Worm (Caenorhabditis elegans) whole organism, L4 larva: ENCODE results near the gene srsx-14.

Source experiments
- F26F4.8 ChIP-seq: fragments of 200-800 bp; sonication (Bioruptor generic); conservative IDR thresholded peaks from 2 replicates; pipeline ENCODE4 v1.3.6; 2022; ENCODE audit warnings: missing genetic modification characterization, missing compliant biosample characterization
- F37D6.2 ChIP-seq: sonication (generic microtip); optimal IDR thresholded peaks from 2 replicates; lab custom pipeline; 2016; ENCODE audit warnings: mild to moderate bottlenecking, missing genetic modification characterization, missing compliant biosample characterization
- F44E2.7 ChIP-seq: fragments of 200-800 bp; sonication (Bioruptor generic); IDR thresholded peaks from 2 replicates; pipeline ENCODE4 v2.1.2; 2022; ENCODE audit warnings: missing genetic modification characterization, missing compliant biosample characterization
- R02D3.7 ChIP-seq: fragments of 150-350 bp; sonication (generic microtip); optimal IDR thresholded peaks from 3 replicates; lab custom pipeline; 2014; ENCODE audit warnings: missing biosample characterization, missing genetic modification characterization
- Y48G9A.11 ChIP-seq: fragments of 200-800 bp; sonication (Bioruptor generic); IDR thresholded peaks from 2 replicates; pipeline ENCODE4 v1.3.6; 2022; ENCODE audit warnings: missing genetic modification reagents, missing genetic modification characterization, missing compliant biosample characterization
- Y5F2A.4 ChIP-seq: fragments of 200-800 bp; sonication (Bioruptor generic); optimal IDR thresholded peaks from 2 replicates; lab custom pipeline; 2018; ENCODE audit warnings: mild to moderate bottlenecking, missing genetic modification characterization, missing compliant biosample characterization
- aha-1 ChIP-seq: fragments of 150-350 bp; peaks from one replicate; lab custom pipeline; 2014; ENCODE audit warnings: missing biosample characterization, missing genetic modification characterization
- arid-1 ChIP-seq: fragments of 200-800 bp; sonication (Bioruptor generic); conservative IDR thresholded peaks from 2 replicates; pipeline ENCODE4 v1.3.6; 2022; ENCODE audit warnings: missing genetic modification reagents, missing genetic modification characterization, missing compliant biosample characterization
- attf-4 ChIP-seq: sonication (generic microtip); optimal IDR thresholded peaks from 3 replicates; lab custom pipeline; 2017; ENCODE audit warnings: missing biosample characterization, missing genetic modification characterization
- ceh-62 ChIP-seq: sonication (generic microtip); optimal IDR thresholded peaks from 2 replicates; lab custom pipeline; 2017; ENCODE audit warnings: missing biosample characterization, missing genetic modification characterization
- ceh-82 ChIP-seq: sonication (generic microtip); optimal IDR thresholded peaks from 2 replicates; lab custom pipeline; 2017; ENCODE audit warnings: missing biosample characterization, missing genetic modification characterization
- ces-1 ChIP-seq: fragments of 150-350 bp; sonication (generic microtip); optimal IDR thresholded peaks from 4 replicates; lab custom pipeline; 2014; ENCODE audit warnings: missing biosample characterization, missing genetic modification reagents, missing genetic modification characterization
- cey-2 ChIP-seq: sonication (generic microtip); optimal IDR thresholded peaks from 3 replicates; lab custom pipeline; 2017; ENCODE audit warnings: missing genetic modification characterization, mild to moderate bottlenecking, missing compliant biosample characterization, antibody characterized with exemption, borderline replicate concordance; ENCODE audit not compliant: insufficient read depth
- ctbp-1 ChIP-seq: fragments of 200-800 bp; sonication (Bioruptor generic); IDR thresholded peaks from 2 replicates; pipeline ENCODE4 v1.3.6; 2022; ENCODE audit warnings: missing genetic modification reagents, missing genetic modification characterization, missing compliant biosample characterization
- daf-19 ChIP-seq: fragments of 200-800 bp; sonication (Bioruptor generic); conservative IDR thresholded peaks from 2 replicates; pipeline ENCODE4 v1.3.6; 2022; ENCODE audit warnings: missing genetic modification characterization, missing compliant biosample characterization
- daf-8 ChIP-seq: fragments of 200-800 bp; sonication (Bioruptor generic); IDR thresholded peaks from 2 replicates; pipeline ENCODE4 v1.3.6; 2022; ENCODE audit warnings: missing genetic modification characterization, missing compliant biosample characterization
- egl-27 ChIP-seq: sonication (generic microtip); optimal IDR thresholded peaks from 3 replicates; lab custom pipeline; 2017; ENCODE audit warnings: missing biosample characterization, missing genetic modification reagents, missing genetic modification characterization
- fkh-10 ChIP-seq: fragments of 150-350 bp; optimal IDR thresholded peaks from 2 replicates; lab custom pipeline; 2014; ENCODE audit warnings: missing biosample characterization, missing genetic modification reagents, missing genetic modification characterization
- hif-1 ChIP-seq, 2 experiments: sonication (generic microtip); optimal IDR thresholded peaks; 2 replicates each; lab custom pipeline; 2016 to 2017; ENCODE audit warnings: missing compliant biosample characterization in 2 of 2, missing genetic modification characterization in 2 of 2, missing genetic modification reagents in 2 of 2, missing genotype in 2 of 2, mild to moderate bottlenecking in 1 of 2
- hlh-30 ChIP-seq: sonication (generic microtip); optimal IDR thresholded peaks from 2 replicates; lab custom pipeline; 2017; ENCODE audit warnings: antibody characterized with exemption, mild to moderate bottlenecking, missing genetic modification characterization, missing compliant biosample characterization; ENCODE audit not compliant: insufficient read depth
- hmg-1.1 ChIP-seq: fragments of 200-800 bp; sonication (Bioruptor generic); IDR thresholded peaks from 2 replicates; pipeline ENCODE4 v1.3.6; 2022; ENCODE audit warnings: missing genetic modification reagents, missing genetic modification characterization, missing compliant biosample characterization
- lin-13 ChIP-seq: fragments of 150-350 bp; optimal IDR thresholded peaks from 2 replicates; lab custom pipeline; 2014; ENCODE audit warnings: missing biosample characterization, missing genetic modification reagents, missing genetic modification characterization
- mes-2 ChIP-seq: sonication (generic microtip); optimal IDR thresholded peaks from 2 replicates; lab custom pipeline; 2016; ENCODE audit warnings: missing genotype, mild to moderate bottlenecking, missing genetic modification characterization, missing compliant biosample characterization; ENCODE audit not compliant: poor library complexity, severe bottlenecking
- mxl-3 ChIP-seq: fragments of 200-800 bp; sonication (Bioruptor generic); optimal IDR thresholded peaks from 2 replicates; lab custom pipeline; 2018; ENCODE audit warnings: mild to moderate bottlenecking, missing genetic modification characterization, missing compliant biosample characterization
- nhr-102 ChIP-seq: sonication (generic microtip); optimal IDR thresholded peaks from 2 replicates; lab custom pipeline; 2016; ENCODE audit warnings: mild to moderate bottlenecking, missing genetic modification characterization, moderate library complexity, missing compliant biosample characterization
- nhr-111 ChIP-seq: fragments of 200-800 bp; sonication (Bioruptor generic); optimal IDR thresholded peaks from 2 replicates; lab custom pipeline; 2018; ENCODE audit warnings: mild to moderate bottlenecking, missing genetic modification characterization, missing compliant biosample characterization
- nhr-237 ChIP-seq: sonication (generic microtip); optimal IDR thresholded peaks from 2 replicates; lab custom pipeline; 2017; ENCODE audit warnings: missing biosample characterization, missing genetic modification characterization
- nhr-28 ChIP-seq: fragments of 150-350 bp; optimal IDR thresholded peaks from 2 replicates; lab custom pipeline; 2014; ENCODE audit warnings: missing biosample characterization, missing genetic modification characterization
- nhr-41 ChIP-seq: fragments of 200-800 bp; sonication (Bioruptor generic); IDR thresholded peaks from 2 replicates; pipeline ENCODE4 v1.3.6; 2022; ENCODE audit warnings: missing genetic modification reagents, missing genetic modification characterization, missing compliant biosample characterization
- nhr-42 ChIP-seq: fragments of 200-800 bp; sonication (Bioruptor generic); IDR thresholded peaks from 2 replicates; pipeline ENCODE4 v1.3.6; 2022; ENCODE audit warnings: missing genetic modification characterization, missing compliant biosample characterization
- nhr-76 ChIP-seq: fragments of 150-350 bp; optimal IDR thresholded peaks from 2 replicates; lab custom pipeline; 2014; ENCODE audit warnings: missing biosample characterization, missing genetic modification characterization
- pha-4 ChIP-seq, 2 experiments: fragments of 150-350 bp in 1 of 2; fragments of 200-800 bp in 1 of 2; sonication (Bioruptor generic) in 1 of 2; IDR thresholded peaks in 1 of 2; optimal IDR thresholded peaks in 1 of 2; 2 replicates each; pipeline versions ENCODE4 v1.3.6 to Lab custom; 2014 to 2022; ENCODE audit warnings: missing genetic modification characterization in 2 of 2, missing genetic modification reagents in 2 of 2, missing biosample characterization in 1 of 2, missing compliant biosample characterization in 1 of 2
- sdz-12 ChIP-seq: fragments of 200-800 bp; sonication (Bioruptor generic); optimal IDR thresholded peaks from 2 replicates; lab custom pipeline; 2018; ENCODE audit warnings: mild to moderate bottlenecking, missing genetic modification characterization, missing compliant biosample characterization
- set-16 ChIP-seq: fragments of 200-800 bp; sonication (Bioruptor generic); IDR thresholded peaks from 2 replicates; pipeline ENCODE4 v1.3.6; 2022; ENCODE audit warnings: missing genetic modification reagents, missing genetic modification characterization, missing compliant biosample characterization
- snpc-1.2 ChIP-seq: fragments of 200-800 bp; sonication (Bioruptor generic); IDR thresholded peaks from 2 replicates; pipeline ENCODE4 v1.3.6; 2022; ENCODE audit warnings: missing genetic modification reagents, missing genetic modification characterization, missing compliant biosample characterization
- spr-1 ChIP-seq: sonication (generic microtip); optimal IDR thresholded peaks from 2 replicates; lab custom pipeline; 2016; ENCODE audit warnings: mild to moderate bottlenecking, missing genetic modification characterization, missing compliant biosample characterization
- spr-3 ChIP-seq: fragments of 200-800 bp; sonication (Bioruptor generic); optimal IDR thresholded peaks from 2 replicates; lab custom pipeline; 2018; ENCODE audit warnings: mild to moderate bottlenecking, missing genetic modification characterization, missing compliant biosample characterization
- tag-97 ChIP-seq: fragments of 200-800 bp; sonication (Bioruptor generic); IDR thresholded peaks from 2 replicates; pipeline ENCODE4 v1.3.6; 2022; ENCODE audit warnings: missing genetic modification characterization, missing compliant biosample characterization
- tra-1 ChIP-seq: fragments of 200-800 bp; sonication (Bioruptor generic); IDR thresholded peaks from 2 replicates; pipeline ENCODE4 v1.3.6; 2022; ENCODE audit warnings: missing genetic modification reagents, missing genetic modification characterization, missing compliant biosample characterization
- unc-130 ChIP-seq: sonication (generic microtip); optimal IDR thresholded peaks from 2 replicates; lab custom pipeline; 2016; ENCODE audit warnings: missing genetic modification reagents, missing genetic modification characterization, missing compliant biosample characterization
- unc-39 ChIP-seq: sonication (generic microtip); optimal IDR thresholded peaks from 2 replicates; lab custom pipeline; 2017; ENCODE audit warnings: missing biosample characterization, missing genetic modification characterization
- unc-62 ChIP-seq, 3 experiments: fragments of 150-350 bp in 1 of 3; sonication (generic microtip); optimal IDR thresholded peaks in 2 of 3; peaks in 1 of 3; 1 replicate in 1 of 3; 2 replicates in 2 of 3; lab custom pipeline; 2014 to 2017; ENCODE audit warnings: missing biosample characterization in 3 of 3, missing genetic modification characterization in 3 of 3, missing genetic modification reagents in 3 of 3, missing genotype in 1 of 3
- vab-7 ChIP-seq: fragments of 200-800 bp; sonication (Bioruptor generic); IDR thresholded peaks from 2 replicates; pipeline ENCODE4 v1.3.6; 2022; ENCODE audit warnings: missing genetic modification reagents, missing genetic modification characterization, missing compliant biosample characterization
- zfp-2 ChIP-seq: sonication (generic microtip); optimal IDR thresholded peaks from 2 replicates; lab custom pipeline; 2016; ENCODE audit warnings: mild to moderate bottlenecking, missing genetic modification characterization, missing compliant biosample characterization
- ztf-11 ChIP-seq: fragments of 150-350 bp; optimal IDR thresholded peaks from 2 replicates; lab custom pipeline; 2014; ENCODE audit warnings: missing biosample characterization, missing genetic modification characterization

The srsx-14 gene

ce11 chrIV:5598515-5599132, 28.3 kb downstream of the srsx-14 start (continued):
- TF ChIP-seq Y48G9A.11 = no peak
- no peak for TF ChIP-seq aha-1 (tag; lab: Kevin White, UChicago)
- no peak for TF ChIP-seq Y5F2A.4 (GFP tag; lab: Kevin White, UChicago)
- TF ChIP-seq attf-4 (tag; lab: Kevin White, UChicago) = no peak
- TF ChIP-seq hif-1 (tag; optimal IDR thresholded peaks at IDR 0.05; lab: Kevin White, UChicago) = peak in 1 of 2 experiments; percentile 0
- no peak for TF ChIP-seq ceh-82 (tag; lab: Kevin White, UChicago)
- no peak for TF ChIP-seq spr-1 (tag; lab: Kevin White, UChicago)
- no peak for TF ChIP-seq tag-97 (GFP tag; lab: Robert Waterston, UW)
- no peak for TF ChIP-seq egl-27
- no peak for TF ChIP-seq R02D3.7 (tag; lab: Kevin White, UChicago)
- no peak for TF ChIP-seq ces-1
- TF ChIP-seq vab-7 (GFP tag; lab: Robert Waterston, UW) = no peak
- TF ChIP-seq nhr-28 (tag; lab: Kevin White, UChicago) = peak; percentile 71
- TF ChIP-seq tra-1 = no peak

ce11 chrIV:5595567-5595966, 31.4 kb downstream of the srsx-14 start:
- TF ChIP-seq ctbp-1 (GFP tag; lab: Robert Waterston, UW) = no peak
- no peak for TF ChIP-seq nhr-76 (tag; lab: Kevin White, UChicago)
- peak; percentile 23 for TF ChIP-seq hlh-30 (tag; lab: Kevin White, UChicago)
- TF ChIP-seq, all 104 proteins: peak for 1

ce11 chrIV:5593804-5594214, 33.1 kb downstream of the srsx-14 start:
- TF ChIP-seq zfp-2 (tag; lab: Kevin White, UChicago) (no peak), ceh-62 (tag; lab: Kevin White, UChicago) (no peak), nhr-237 (tag; lab: Kevin White, UChicago) (no peak), spr-3 (GFP tag; lab: Kevin White, UChicago) (no peak), unc-39 (no peak), fkh-10 (GFP tag; lab: Kevin White, UChicago) (no peak), ztf-11 (no peak), nhr-28 (tag; lab: Kevin White, UChicago) (peak; percentile 62), F44E2.7 (GFP tag; lab: Robert Waterston, UW) (no peak), tag-97 (GFP tag; lab: Robert Waterston, UW) (no peak), daf-8 (GFP tag; lab: Robert Waterston, UW) (no peak), F26F4.8 (GFP tag; lab: Robert Waterston, UW) (no peak), nhr-111 (GFP tag; lab: Kevin White, UChicago) (no peak), nhr-42 (GFP tag; lab: Robert Waterston, UW) (no peak), nhr-76 (tag; lab: Kevin White, UChicago) (no peak), F37D6.2 (tag; lab: Kevin White, UChicago) (no peak), unc-62 (GFP tag; optimal IDR thresholded peaks at IDR 0.05 in 1 of 2; lab: Kevin White, UChicago) (peak in 1 of 2 experiments; percentile 100), unc-62 (tag; optimal IDR thresholded peaks at IDR 0.05; lab: Kevin White, UChicago) (no peak), hmg-1.1 (GFP tag; lab: Robert Waterston, UW) (peak; percentile 52; the same call in 1 of the 2 replicates), mxl-3 (GFP tag; lab: Kevin White, UChicago) (peak; percentile 29), vab-7 (GFP tag; lab: Robert Waterston, UW) (no peak), snpc-1.2 (GFP tag; lab: Robert Waterston, UW) (no peak), daf-19 (GFP tag; lab: Robert Waterston, UW) (no peak), sdz-12 (no peak), arid-1 (GFP tag; lab: Robert Waterston, UW) (no peak), lin-13 (peak; percentile 8), set-16 (GFP tag; lab: Robert Waterston, UW) (no peak), ces-1 (no peak), nhr-41 (GFP tag; lab: Robert Waterston, UW) (no peak), pha-4 (GFP tag; IDR thresholded peaks at IDR 0.05; lab: Robert Waterston, UW) (no peak), pha-4 (tag; optimal IDR thresholded peaks at IDR 0.05; lab: Kevin White, UChicago) (peak; percentile 93), ceh-82 (tag; lab: Kevin White, UChicago) (no peak), mes-2 (tag; lab: Kevin White, UChicago) (peak; percentile 23), nhr-102 (tag; lab: Kevin White, UChicago) (no peak), hlh-30 (tag; lab: Kevin White, UChicago) (peak; percentile 83), unc-130 (GFP tag; lab: Kevin White, UChicago) (no peak), cey-2 (no peak)
